Worm (Caenorhabditis elegans): ENCODE measurements around the gene fbxa-115.

Gene fbxa-115

ce11 chrV:20161781-20162289, 30.1 kb downstream of the fbxa-115 start:
- TF ChIP-seq lin-15B (tag; optimal IDR thresholded peaks at IDR 0.05) (no peak), isw-1 (GFP tag; IDR thresholded peaks at IDR 0.05) (no peak), elt-2 (tag; optimal IDR thresholded peaks at IDR 0.05) (no peak), C16A3.4 (tag; optimal IDR thresholded peaks at IDR 0.05) (no peak), dsc-1 (tag; optimal IDR thresholded peaks at IDR 0.05) (no peak), Y116A8C.19 (tag; optimal IDR thresholded peaks at IDR 0.05; ENCODE audit: borderline replicate concordance) (no peak), nhr-237 (tag; optimal IDR thresholded peaks at IDR 0.05) (no peak), unc-86 (tag; optimal IDR thresholded peaks at IDR 0.05) (no peak), xbp-1 (tag; optimal IDR thresholded peaks at IDR 0.05) (no peak), efl-3 (GFP tag; optimal IDR thresholded peaks at IDR 0.05) (no peak), ceh-90 (tag; optimal IDR thresholded peaks at IDR 0.05) (no peak), alr-1 (tag; optimal IDR thresholded peaks at IDR 0.05; ENCODE audit: borderline replicate concordance) (no peak), zip-4 (GFP tag; optimal IDR thresholded peaks at IDR 0.05) (no peak), vab-15 (tag; optimal IDR thresholded peaks at IDR 0.05) (no peak), nhr-76 (tag; optimal IDR thresholded peaks at IDR 0.05) (no peak), pax-3 (tag; optimal IDR thresholded peaks at IDR 0.05) (no peak), nhr-11 (tag; optimal IDR thresholded peaks at IDR 0.05) (no peak), nhr-19 (GFP tag; conservative IDR thresholded peaks at IDR 0.05) (no peak), mab-9 (GFP tag; IDR thresholded peaks at IDR 0.05) (no peak)

ce11 chrV:20158223-20158622, 33.7 kb downstream of the fbxa-115 start, which contains the start of gene F19B2.6:
Gene F19B2.6 (plus strand): TSS chrV:20158523.
- TF ChIP-seq mef-2 (tag; optimal IDR thresholded peaks at IDR 0.05) (no peak), sox-4 (tag; optimal IDR thresholded peaks at IDR 0.05) (no peak), lin-15B (tag; optimal IDR thresholded peaks at IDR 0.05) (no peak), irx-1 (tag; optimal IDR thresholded peaks at IDR 0.05) (no peak), mab-9 (GFP tag; IDR thresholded peaks at IDR 0.05) (no peak), unc-86 (tag; optimal IDR thresholded peaks at IDR 0.05) (no peak), grh-1 (GFP tag; IDR thresholded peaks at IDR 0.05) (no peak), Y116A8C.19 (tag; optimal IDR thresholded peaks at IDR 0.05; ENCODE audit: borderline replicate concordance) (no peak), pax-3 (tag; optimal IDR thresholded peaks at IDR 0.05) (no peak), lin-35 (GFP tag; optimal IDR thresholded peaks at IDR 0.05) (no peak), sup-37 (GFP tag; optimal IDR thresholded peaks at IDR 0.05) (no peak), nhr-12 (tag; optimal IDR thresholded peaks at IDR 0.05) (no peak), aly-2 (tag; optimal IDR thresholded peaks at IDR 0.05) (no peak), hlh-17 (GFP tag; optimal IDR thresholded peaks at IDR 0.05; ENCODE audit: borderline replicate concordance) (no peak), pag-3 (tag; optimal IDR thresholded peaks at IDR 0.05; ENCODE audit: borderline replicate concordance, insufficient read depth) (no peak), egl-27 (tag; optimal IDR thresholded peaks at IDR 0.05) (no peak)

- no peak for TF ChIP-seq grh-1 (GFP tag; IDR thresholded peaks at IDR 0.05)
- TF ChIP-seq dpl-1 (GFP tag; optimal IDR thresholded peaks at IDR 0.05), result no peak
- TF ChIP-seq unc-130 (tag; optimal IDR thresholded peaks at IDR 0.05), result no peak
- no peak for TF ChIP-seq C16A3.4 (tag; optimal IDR thresholded peaks at IDR 0.05)
- TF ChIP-seq F16B12.6 (tag; optimal IDR thresholded peaks at IDR 0.05), result no peak
- TF ChIP-seq tbx-2 (tag; optimal IDR thresholded peaks at IDR 0.05), result no peak
- TF ChIP-seq mdl-1 (tag; optimal IDR thresholded peaks at IDR 0.05), result no peak
These were observed 40.1 kb downstream of the fbxa-115 start for ce11 chrV:20151855-20152254.

- TF ChIP-seq snpc-4 (tag; optimal IDR thresholded peaks at IDR 0.05) (no peak), dsc-1 (tag; optimal IDR thresholded peaks at IDR 0.05) (no peak), pax-3 (tag; optimal IDR thresholded peaks at IDR 0.05) (no peak), ceh-90 (tag; optimal IDR thresholded peaks at IDR 0.05) (no peak), efl-3 (GFP tag; optimal IDR thresholded peaks at IDR 0.05) (no peak), aly-2 (tag; optimal IDR thresholded peaks at IDR 0.05) (no peak), nhr-19 (GFP tag; conservative IDR thresholded peaks at IDR 0.05) (no peak)
These were observed 40.5 kb downstream of the fbxa-115 start, which contains the start of gene F19B2.7 for ce11 chrV:20151432-20151831. Gene F19B2.7 (plus strand): TSS chrV:20151732.

Measured in whole organism, L1 larva.